Fruit fly (Drosophila melanogaster) Kc167 (cell line): ENCODE measurements around the gene CG33271.

Source experiments
- Myc ChIP-seq: fragments of >200 bp; optimal IDR thresholded peaks from 2 replicates; lab custom pipeline; 2017; ENCODE audit warnings: missing external identifiers
- Sin3A ChIP-seq: fragments of >200 bp; optimal IDR thresholded peaks from 2 replicates; lab custom pipeline; 2018; ENCODE audit warnings: missing external identifiers
- h ChIP-seq: fragments of >200 bp; optimal IDR thresholded peaks from 3 replicates; lab custom pipeline; 2018; ENCODE audit warnings: missing external identifiers
- insv ChIP-seq: fragments of >200 bp; optimal IDR thresholded peaks from 3 replicates; lab custom pipeline; 2018; ENCODE audit warnings: missing external identifiers
- psq ChIP-seq: fragments of >200 bp; optimal IDR thresholded peaks from 2 replicates; lab custom pipeline; 2017; ENCODE audit warnings: missing external identifiers
- ttk ChIP-seq: sonication (Bioruptor generic); optimal IDR thresholded peaks from 2 replicates; lab custom pipeline; 2017; ENCODE audit warnings: missing external identifiers

The CG33271 gene

dm6 chr3L:11548009-11548408 is 29.3 kb downstream of the CG33271 start:
- TF ChIP-seq h (no peak), Sin3A (lab: Kevin White, UChicago) (no peak), Myc (no peak), ttk (lab: Kevin White, UChicago) (no peak), psq (lab: Kevin White, UChicago) (no peak), insv (lab: Kevin White, UChicago) (no peak)

DNA sequence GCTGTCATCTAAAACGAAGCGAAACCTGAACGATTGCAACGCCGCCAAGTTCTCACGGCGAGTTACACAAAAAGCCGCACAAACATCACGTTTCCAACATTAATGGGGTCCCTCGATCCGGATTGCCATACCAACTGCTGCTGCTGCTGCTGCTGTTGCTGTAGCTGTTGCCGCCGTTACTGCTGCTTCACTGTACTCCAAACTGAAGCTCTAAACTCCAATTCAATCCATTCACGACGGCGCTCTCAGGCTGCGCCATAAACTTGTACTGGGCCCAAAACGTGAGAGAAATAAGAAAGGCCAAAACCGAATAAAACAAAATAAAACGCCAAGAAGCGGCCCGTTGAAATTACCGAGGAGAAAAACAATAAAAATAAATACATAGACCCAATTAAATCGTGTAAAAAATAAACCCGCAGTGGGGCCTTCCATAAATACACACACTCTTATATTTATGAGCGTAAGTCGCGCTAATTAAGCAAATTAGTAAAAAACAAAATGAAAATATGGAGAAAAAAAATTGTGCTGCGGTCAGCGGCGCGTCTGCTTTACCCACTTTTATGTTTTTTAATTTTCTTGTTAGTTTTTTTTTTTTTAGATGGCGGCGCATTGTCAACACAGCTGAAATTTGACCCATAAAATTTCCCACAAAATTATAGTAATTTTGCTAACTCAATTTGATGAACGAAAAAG is 29.8 kb downstream of the CG33271 start:
- TF ChIP-seq Sin3A (lab: Kevin White, UChicago), result no peak
- no peak for TF ChIP-seq Myc
- TF ChIP-seq insv (lab: Kevin White, UChicago), result no peak
- no peak for TF ChIP-seq ttk (lab: Kevin White, UChicago)
- TF ChIP-seq psq (lab: Kevin White, UChicago), result no peak
- TF ChIP-seq h, result no peak

DNA sequence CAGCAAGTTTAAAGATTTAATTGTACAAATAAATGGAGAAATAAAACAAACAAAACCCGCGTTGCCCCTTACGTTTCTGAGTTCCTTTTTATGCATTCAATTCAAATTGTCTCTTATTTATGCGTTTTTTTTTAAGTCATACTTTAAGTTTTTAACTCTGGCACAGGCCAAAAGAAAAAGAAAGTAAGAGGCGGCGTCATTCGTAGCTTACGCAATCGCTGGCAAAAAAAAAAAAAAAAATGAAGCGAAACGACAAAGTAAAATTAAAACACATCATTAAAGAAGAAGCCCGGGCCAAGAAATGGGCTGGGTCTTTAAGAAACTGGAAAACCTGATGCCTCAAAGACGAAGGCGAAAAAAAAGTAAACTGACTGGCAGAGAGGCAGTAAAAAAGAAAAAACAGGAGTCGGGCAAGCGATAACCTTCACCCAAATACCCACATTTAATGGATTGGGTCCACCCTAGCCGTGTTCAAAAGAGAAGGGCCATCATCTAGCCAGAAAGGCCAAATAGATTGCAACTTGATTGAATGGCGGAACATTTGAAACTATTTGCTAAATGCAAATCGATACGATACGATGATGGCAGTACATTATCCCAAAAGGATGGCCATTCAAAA is 33.5 kb downstream of the CG33271 start:
- TF ChIP-seq insv (lab: Kevin White, UChicago), result no peak
- TF ChIP-seq Myc, result no peak
- no peak for TF ChIP-seq h
- no peak for TF ChIP-seq ttk (lab: Kevin White, UChicago)
- no peak for TF ChIP-seq Sin3A (lab: Kevin White, UChicago)
- TF ChIP-seq psq (lab: Kevin White, UChicago), result no peak

DNA sequence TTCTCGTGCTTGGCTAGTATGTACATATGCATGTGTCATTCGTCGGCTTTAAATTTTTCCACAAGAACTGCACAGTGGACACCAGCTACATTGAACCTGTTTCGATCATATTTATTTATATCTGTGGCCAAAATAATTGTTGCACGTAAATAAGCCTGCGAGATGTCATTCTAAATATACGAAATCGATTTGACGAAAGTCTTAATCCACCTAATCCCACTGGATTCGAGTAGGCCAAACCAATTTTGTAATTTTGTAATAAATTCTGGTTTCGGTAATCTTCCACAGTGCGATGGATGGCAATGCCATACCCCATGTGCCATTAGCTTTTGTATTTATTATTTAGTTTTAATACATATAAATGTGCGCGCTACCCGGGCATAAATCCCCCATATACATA is 34.3 kb downstream of the CG33271 start:
- TF ChIP-seq h (no peak), Myc (no peak)

- TF ChIP-seq Sin3A (lab: Kevin White, UChicago) (no peak), Myc (no peak), h (no peak), ttk (lab: Kevin White, UChicago) (no peak), psq (lab: Kevin White, UChicago) (no peak), insv (lab: Kevin White, UChicago) (no peak)
Observed at dm6 chr3L:11542437-11542836, 34.9 kb downstream of the CG33271 start.

dm6 chr3L:11540330-11540702 is 37.0 kb downstream of the CG33271 start:
- TF ChIP-seq insv (lab: Kevin White, UChicago), result no peak
- TF ChIP-seq Sin3A (lab: Kevin White, UChicago), result no peak
- no peak for TF ChIP-seq h
- no peak for TF ChIP-seq psq (lab: Kevin White, UChicago)
- no peak for TF ChIP-seq Myc
- no peak for TF ChIP-seq ttk (lab: Kevin White, UChicago)

- TF ChIP-seq psq (lab: Kevin White, UChicago), result no peak
- TF ChIP-seq insv (lab: Kevin White, UChicago), result no peak
- TF ChIP-seq Sin3A (lab: Kevin White, UChicago), result no peak
- no peak for TF ChIP-seq ttk (lab: Kevin White, UChicago)
- TF ChIP-seq h, result no peak
- no peak for TF ChIP-seq Myc
Observed at dm6 chr3L:11539511-11540329, 37.6 kb downstream of the CG33271 start.

DNA sequence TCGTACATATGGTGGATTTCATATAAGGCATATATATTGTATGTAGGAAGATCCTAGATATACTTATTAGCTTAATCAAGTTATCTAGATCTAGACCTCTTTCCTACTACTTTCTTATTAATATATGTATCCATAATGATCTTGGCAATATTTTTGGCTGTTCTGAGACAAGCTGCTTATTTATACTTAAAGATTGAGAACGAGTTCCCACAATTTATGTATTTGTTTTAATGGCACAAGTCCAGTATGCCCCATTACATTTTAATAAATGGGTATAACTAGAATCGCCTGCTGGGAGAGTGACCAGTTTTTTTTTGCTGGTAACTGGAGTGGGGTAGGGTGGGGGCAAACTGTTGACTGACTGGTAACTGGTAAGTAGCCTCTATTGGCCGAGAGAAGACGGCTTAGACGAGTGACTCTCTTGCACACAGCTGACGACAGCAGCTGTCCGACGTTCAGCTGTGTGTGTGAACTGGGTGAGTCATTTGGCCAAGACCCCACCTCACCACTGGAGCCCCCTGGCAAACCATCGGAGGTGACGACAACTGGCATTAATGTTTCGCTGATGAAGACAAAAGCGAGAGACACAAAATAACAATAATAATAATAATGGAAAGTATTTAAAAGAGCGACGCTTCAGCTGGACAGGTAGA is 40.4 kb downstream of the CG33271 start:
- TF ChIP-seq insv (lab: Kevin White, UChicago) (no peak), Sin3A (lab: Kevin White, UChicago) (no peak), psq (lab: Kevin White, UChicago) (no peak), h (no peak), Myc (no peak), ttk (lab: Kevin White, UChicago) (no peak)

dm6 chr3L:11536132-11536531 is 41.2 kb downstream of the CG33271 start:
- TF ChIP-seq psq (lab: Kevin White, UChicago), result no peak
- TF ChIP-seq ttk (lab: Kevin White, UChicago), result no peak
- TF ChIP-seq h, result no peak
- TF ChIP-seq insv (lab: Kevin White, UChicago), result no peak
- no peak for TF ChIP-seq Myc

dm6 chr3L:11534391-11535246 is 42.7 kb downstream of the CG33271 start:
- no peak for TF ChIP-seq psq (lab: Kevin White, UChicago)
- no peak for TF ChIP-seq insv (lab: Kevin White, UChicago)
- no peak for TF ChIP-seq h
- no peak for TF ChIP-seq ttk (lab: Kevin White, UChicago)
- TF ChIP-seq Myc, result no peak
- no peak for TF ChIP-seq Sin3A (lab: Kevin White, UChicago)

dm6 chr3L:11533704-11534319 is 43.5 kb downstream of the CG33271 start:
- TF ChIP-seq ttk (lab: Kevin White, UChicago), result no peak
- TF ChIP-seq h, result no peak
- no peak for TF ChIP-seq psq (lab: Kevin White, UChicago)
- TF ChIP-seq Myc, result no peak
- TF ChIP-seq insv (lab: Kevin White, UChicago), result no peak
- TF ChIP-seq Sin3A (lab: Kevin White, UChicago), result no peak
